Worm (Caenorhabditis elegans) whole organism, midembryonic: ENCODE data around the gene btb-11.
"Not testable (repeated sequence)": the region's sequence is repeated elsewhere in the genome, so short reads cannot be mapped to it uniquely, and the experiment has no call there.

Source experiments
- T22C8.4 ChIP-seq: fragments of 200-800 bp; sonication (Bioruptor generic); IDR thresholded peaks from 2 replicates; pipeline ENCODE4 v1.3.6; 2022; ENCODE audit warnings: missing genetic modification characterization, missing compliant biosample characterization
- klf-2 ChIP-seq: fragments of 200-800 bp; sonication (Bioruptor generic); conservative IDR thresholded peaks from 2 replicates; pipeline ENCODE4 v1.3.6; 2022; ENCODE audit warnings: missing genetic modification reagents, missing genetic modification characterization, missing compliant biosample characterization
- ztf-23 ChIP-seq: fragments of 200-800 bp; sonication (Bioruptor generic); IDR thresholded peaks from 2 replicates; pipeline ENCODE4 v1.3.6; 2022; ENCODE audit warnings: missing genetic modification reagents, missing genetic modification characterization, missing compliant biosample characterization

DNA sequence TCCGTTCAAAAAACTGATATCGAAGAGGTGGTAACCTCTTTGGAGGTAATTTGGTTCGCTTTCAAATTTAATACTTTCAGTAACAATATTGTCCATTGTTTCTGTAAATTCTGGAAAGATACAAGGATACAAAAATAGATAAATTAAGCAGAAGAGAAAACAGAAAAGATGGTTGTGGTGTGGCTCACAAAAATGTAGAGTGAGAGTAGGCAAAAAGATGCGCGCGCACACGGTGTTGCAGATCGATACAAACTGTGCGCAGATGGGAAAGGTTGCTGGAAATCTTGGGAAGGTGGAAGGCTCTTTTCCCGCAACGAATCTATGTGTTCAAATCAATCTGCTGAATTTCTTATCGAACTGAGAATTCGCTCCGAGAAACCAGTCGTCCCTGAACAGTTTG, at the start of gene btb-11:
- not testable (repeated sequence) for TF ChIP-seq klf-2, ztf-23, T22C8.4 (GFP tag; lab: Robert Waterston, UW)
